Worm (Caenorhabditis elegans): Measurements from ENCODE around the gene ret-1.

Gene ret-1

DNA sequence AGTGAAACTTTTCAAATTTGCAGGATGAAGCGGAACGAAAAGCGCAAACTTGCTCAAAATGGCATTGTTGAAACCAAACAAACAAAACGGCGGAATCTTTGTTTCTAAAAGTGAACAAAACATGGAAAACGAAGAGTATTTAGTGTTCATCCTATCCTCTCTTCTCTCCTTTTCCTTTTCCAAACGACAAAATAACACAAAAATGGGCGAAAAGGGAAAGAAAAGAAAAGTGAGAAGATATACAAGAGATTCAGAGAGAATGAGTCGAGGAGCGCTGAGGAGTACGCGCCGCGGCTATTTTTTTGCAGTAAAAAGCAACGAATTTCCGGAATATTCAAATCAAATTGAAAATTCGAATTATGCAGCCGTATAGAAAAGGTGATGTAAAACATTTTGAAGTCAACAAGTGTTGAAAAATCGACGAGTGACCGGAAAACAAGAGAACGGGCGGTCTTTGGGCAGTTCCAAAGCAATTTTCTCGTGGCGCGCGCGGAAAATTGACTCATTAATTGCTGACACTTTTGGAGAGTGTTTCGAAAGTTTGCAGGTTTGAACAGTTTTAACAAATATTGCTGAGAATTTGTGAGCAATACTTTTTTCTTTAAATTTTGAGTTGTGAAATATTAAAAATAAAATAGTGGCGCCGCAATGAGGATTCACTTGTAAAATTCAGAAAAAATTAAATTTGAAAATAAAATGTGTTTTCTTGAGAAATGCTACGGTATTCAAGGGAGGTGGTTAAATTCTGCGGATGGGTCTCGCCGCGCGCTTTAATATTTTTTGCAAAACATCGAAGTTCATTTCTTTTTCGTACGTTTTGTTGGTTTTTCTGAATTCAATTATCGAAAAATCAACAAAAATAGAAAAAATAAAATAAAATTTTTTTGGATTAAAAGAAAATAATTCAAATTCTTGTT is 11.9 kb downstream of the ret-1 start:
- no peak for TF ChIP-seq tbx-37 (GFP tag; conservative IDR thresholded peaks at IDR 0.05)
- TF ChIP-seq tbx-11 (GFP tag; IDR thresholded peaks at IDR 0.05): no peak
- TF ChIP-seq aly-1 (tag; optimal IDR thresholded peaks at IDR 0.05): no peak
- TF ChIP-seq hmbx-1 (tag; optimal IDR thresholded peaks at IDR 0.05): no peak
- TF ChIP-seq ceh-36 (tag; optimal IDR thresholded peaks at IDR 0.05): no peak
- no peak for TF ChIP-seq tra-4 (tag; optimal IDR thresholded peaks at IDR 0.05)
- no peak for TF ChIP-seq ama-1 (optimal IDR thresholded peaks at IDR 0.05)
- no peak for TF ChIP-seq hnd-1 (tag; optimal IDR thresholded peaks at IDR 0.05)
- no peak for TF ChIP-seq ets-7 (tag; optimal IDR thresholded peaks at IDR 0.05)
- no peak for TF ChIP-seq scrt-1 (GFP tag; IDR thresholded peaks at IDR 0.05)
- TF ChIP-seq hmg-4 (GFP tag; optimal IDR thresholded peaks at IDR 0.05): no peak
- no peak for TF ChIP-seq B0310.2 (tag; optimal IDR thresholded peaks at IDR 0.05)
- no peak for TF ChIP-seq ceh-13 (GFP tag; optimal IDR thresholded peaks at IDR 0.05)
- no peak for TF ChIP-seq flt-1 (GFP tag; IDR thresholded peaks at IDR 0.05)
- TF ChIP-seq sea-1 (GFP tag; conservative IDR thresholded peaks at IDR 0.05): no peak
- TF ChIP-seq F13C5.2 (tag; optimal IDR thresholded peaks at IDR 0.05): no peak
- TF ChIP-seq pes-1 (GFP tag; IDR thresholded peaks at IDR 0.05): no peak

DNA sequence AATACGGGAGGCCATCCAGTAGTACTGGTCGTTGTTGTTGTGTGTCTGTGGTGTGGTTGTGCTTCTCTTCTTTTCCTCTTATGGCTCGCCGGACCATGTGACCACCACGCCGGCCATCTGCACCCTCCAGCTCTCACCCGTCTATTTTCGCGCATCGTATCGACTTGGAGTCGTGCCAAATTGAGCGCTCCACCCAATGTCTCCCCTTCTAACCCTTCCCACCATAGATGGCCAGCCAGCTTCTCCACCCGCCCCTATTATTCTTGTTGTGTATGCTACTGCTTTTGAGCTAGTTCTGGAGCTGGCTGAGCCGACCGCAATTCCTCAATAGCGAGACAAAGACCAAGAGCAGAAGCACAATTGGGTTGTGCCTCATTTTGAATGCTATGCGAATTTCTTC is 14.0 kb downstream of the ret-1 start:
- TF ChIP-seq aly-1 (tag; optimal IDR thresholded peaks at IDR 0.05): peak; percentile 39
- TF ChIP-seq F13C5.2 (tag; optimal IDR thresholded peaks at IDR 0.05): peak; percentile 24
- TF ChIP-seq hmg-4 (GFP tag; optimal IDR thresholded peaks at IDR 0.05): peak; percentile 25
- TF ChIP-seq B0310.2 (tag; optimal IDR thresholded peaks at IDR 0.05): no peak

DNA sequence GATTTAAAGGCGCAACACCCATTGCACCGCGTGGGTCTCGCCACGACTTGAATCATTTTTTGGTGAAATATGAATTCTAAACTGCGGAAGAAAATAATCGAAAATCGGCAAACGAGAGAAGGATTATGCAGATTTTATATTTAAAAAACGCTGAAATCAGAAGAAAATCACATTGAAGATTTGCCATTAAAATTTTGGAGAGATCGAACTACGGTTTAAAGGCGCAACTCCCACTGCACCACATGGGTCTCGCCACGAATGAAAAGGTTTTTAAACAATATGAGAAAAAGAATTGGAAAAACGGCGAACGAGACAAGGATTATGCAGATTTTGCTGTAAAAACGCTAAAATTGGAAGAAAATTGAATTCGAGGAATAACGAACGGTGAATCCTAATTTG is 14.4 kb downstream of the ret-1 start:
- TF ChIP-seq ama-1 (optimal IDR thresholded peaks at IDR 0.05) (no peak), hmbx-1 (tag; optimal IDR thresholded peaks at IDR 0.05) (no peak), sea-1 (GFP tag; conservative IDR thresholded peaks at IDR 0.05) (no peak), scrt-1 (GFP tag; IDR thresholded peaks at IDR 0.05) (no peak), pes-1 (GFP tag; IDR thresholded peaks at IDR 0.05) (no peak), B0310.2 (tag; optimal IDR thresholded peaks at IDR 0.05) (no peak), tbx-37 (GFP tag; conservative IDR thresholded peaks at IDR 0.05) (no peak), ceh-36 (tag; optimal IDR thresholded peaks at IDR 0.05) (no peak), flt-1 (GFP tag; IDR thresholded peaks at IDR 0.05) (no peak), F13C5.2 (tag; optimal IDR thresholded peaks at IDR 0.05) (no peak), tbx-11 (GFP tag; IDR thresholded peaks at IDR 0.05) (no peak), hnd-1 (tag; optimal IDR thresholded peaks at IDR 0.05) (no peak), aly-1 (tag; optimal IDR thresholded peaks at IDR 0.05) (no peak), tra-4 (tag; optimal IDR thresholded peaks at IDR 0.05) (no peak), hmg-4 (GFP tag; optimal IDR thresholded peaks at IDR 0.05) (no peak), ets-7 (tag; optimal IDR thresholded peaks at IDR 0.05) (no peak)

DNA sequence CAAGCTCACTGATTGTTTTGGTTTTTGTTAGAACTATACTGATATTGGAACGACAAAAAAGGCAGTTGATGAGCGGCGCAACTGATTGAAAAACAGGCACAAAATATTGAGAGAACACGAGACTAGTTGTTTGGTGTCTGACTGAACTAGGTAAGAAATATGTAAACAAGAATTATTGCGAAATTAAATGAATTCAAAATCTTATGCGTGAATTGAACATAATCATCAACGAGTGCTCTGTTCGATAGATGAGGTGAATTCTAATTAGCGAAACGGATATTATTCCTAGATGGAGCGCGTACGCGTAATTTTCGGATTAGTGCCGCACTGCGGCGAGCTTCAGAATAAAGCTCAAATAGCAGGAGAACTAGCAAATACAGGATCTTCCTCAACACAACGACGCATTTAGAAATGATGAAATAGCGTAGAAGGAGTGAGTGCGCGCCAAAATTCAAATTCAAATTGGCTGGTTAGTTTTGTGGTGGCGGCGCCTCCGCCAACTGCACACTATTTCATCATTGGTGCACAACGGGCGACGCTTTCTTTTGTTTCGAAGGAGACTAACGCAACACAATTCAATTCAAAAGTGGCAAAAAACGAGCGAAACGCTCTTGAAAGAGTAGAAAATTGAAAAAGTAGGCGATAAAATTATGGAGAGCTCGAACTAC is 15.0 kb downstream of the ret-1 start:
- no peak for TF ChIP-seq ceh-13 (GFP tag; optimal IDR thresholded peaks at IDR 0.05)
- TF ChIP-seq pes-1 (GFP tag; IDR thresholded peaks at IDR 0.05): no peak
- no peak for TF ChIP-seq aly-1 (tag; optimal IDR thresholded peaks at IDR 0.05)
- no peak for TF ChIP-seq flt-1 (GFP tag; IDR thresholded peaks at IDR 0.05)
- TF ChIP-seq hnd-1 (tag; optimal IDR thresholded peaks at IDR 0.05): no peak

DNA sequence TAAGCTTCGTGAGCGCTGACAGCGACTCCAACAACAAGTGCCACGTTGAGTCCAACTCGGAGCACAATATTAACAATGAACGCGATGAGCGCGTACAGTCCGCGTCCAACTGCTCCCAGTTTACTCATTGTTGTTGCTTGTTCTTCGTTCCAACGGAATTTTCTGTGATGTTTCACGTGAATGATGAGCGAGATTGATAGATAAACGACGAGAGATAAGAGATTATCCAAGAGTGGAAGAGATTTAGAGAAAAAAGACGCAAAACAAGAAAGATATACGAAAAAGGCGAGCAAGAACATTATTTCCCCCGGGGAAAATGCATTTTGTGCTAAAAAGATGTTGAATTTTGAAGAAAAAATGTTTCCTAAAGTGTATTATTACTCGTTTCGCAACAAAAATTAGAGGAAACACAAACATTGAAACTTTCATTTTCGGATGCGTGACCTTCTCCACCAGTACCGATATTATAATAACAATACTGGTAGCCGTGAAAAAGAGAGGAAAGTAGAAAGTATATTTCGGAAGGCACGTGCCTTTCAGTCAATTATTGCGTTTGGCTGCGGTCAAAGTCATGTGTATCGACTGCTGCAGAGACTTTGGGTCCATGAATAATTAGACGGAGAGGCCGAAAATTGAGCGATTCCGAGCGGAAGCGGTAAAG is 15.6 kb downstream of the ret-1 start:
- no peak for TF ChIP-seq ets-7 (tag; optimal IDR thresholded peaks at IDR 0.05)
- TF ChIP-seq ceh-13 (GFP tag; optimal IDR thresholded peaks at IDR 0.05): no peak
- no peak for TF ChIP-seq hmbx-1 (tag; optimal IDR thresholded peaks at IDR 0.05)
- no peak for TF ChIP-seq hmg-4 (GFP tag; optimal IDR thresholded peaks at IDR 0.05)
- TF ChIP-seq sea-1 (GFP tag; conservative IDR thresholded peaks at IDR 0.05): no peak
- no peak for TF ChIP-seq F13C5.2 (tag; optimal IDR thresholded peaks at IDR 0.05)
- TF ChIP-seq tbx-11 (GFP tag; IDR thresholded peaks at IDR 0.05): no peak
- TF ChIP-seq flt-1 (GFP tag; IDR thresholded peaks at IDR 0.05): no peak
- TF ChIP-seq aly-1 (tag; optimal IDR thresholded peaks at IDR 0.05): no peak
- no peak for TF ChIP-seq ceh-36 (tag; optimal IDR thresholded peaks at IDR 0.05)
- TF ChIP-seq pes-1 (GFP tag; IDR thresholded peaks at IDR 0.05): no peak
- TF ChIP-seq tra-4 (tag; optimal IDR thresholded peaks at IDR 0.05): no peak
- no peak for TF ChIP-seq scrt-1 (GFP tag; IDR thresholded peaks at IDR 0.05)

DNA sequence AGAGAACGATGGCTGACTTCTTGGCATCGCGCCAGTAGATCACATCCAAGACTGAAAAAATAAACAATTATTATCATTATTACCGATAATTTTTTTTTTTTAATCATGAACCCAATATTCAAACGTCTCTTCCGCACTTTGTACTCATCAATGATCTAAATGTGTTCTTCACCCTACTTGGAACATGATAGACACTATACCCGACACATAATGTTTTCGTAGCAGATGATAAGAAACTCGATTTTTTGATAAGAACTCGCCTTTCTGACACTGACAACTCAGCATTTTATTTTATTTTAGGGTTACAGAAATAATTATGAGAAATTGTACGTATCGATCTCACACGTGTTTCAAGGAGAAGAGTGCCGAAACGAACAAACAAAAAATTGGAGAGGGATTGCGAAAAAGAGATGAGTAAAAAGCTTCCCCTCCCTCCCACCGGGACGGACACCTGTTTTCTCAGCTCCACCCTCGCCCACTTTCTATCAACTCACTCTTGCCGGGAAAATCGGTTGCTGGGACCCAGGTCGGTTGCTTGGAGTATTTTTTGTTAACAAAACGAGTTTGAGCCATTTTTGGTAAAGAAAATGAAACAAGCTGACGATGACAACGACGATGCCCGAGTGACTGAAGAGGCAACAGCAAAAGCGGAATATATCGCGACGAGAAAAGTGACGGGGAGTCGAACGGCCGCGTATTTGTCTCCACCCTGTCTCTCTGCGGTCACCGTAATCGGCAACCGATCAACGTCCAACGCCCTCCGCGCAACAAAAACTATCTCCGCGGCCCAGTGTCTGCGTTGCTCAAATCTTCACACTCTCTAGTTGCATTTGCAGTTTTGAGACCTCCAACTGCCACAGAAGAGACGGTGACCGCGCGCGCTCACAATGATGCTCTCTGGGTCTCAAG is 16.7 kb downstream of the ret-1 start:
- TF ChIP-seq tbx-11 (GFP tag; IDR thresholded peaks at IDR 0.05) (no peak; the same call in 1 of the 2 replicates), ceh-13 (GFP tag; optimal IDR thresholded peaks at IDR 0.05) (no peak), tra-4 (tag; optimal IDR thresholded peaks at IDR 0.05) (no peak), hmbx-1 (tag; optimal IDR thresholded peaks at IDR 0.05) (no peak), B0310.2 (tag; optimal IDR thresholded peaks at IDR 0.05) (peak; percentile 19), scrt-1 (GFP tag; IDR thresholded peaks at IDR 0.05) (no peak), ama-1 (optimal IDR thresholded peaks at IDR 0.05) (no peak), aly-1 (tag; optimal IDR thresholded peaks at IDR 0.05) (peak; percentile 29), flt-1 (GFP tag; IDR thresholded peaks at IDR 0.05) (no peak), hmg-4 (GFP tag; optimal IDR thresholded peaks at IDR 0.05) (peak; percentile 48), sea-1 (GFP tag; conservative IDR thresholded peaks at IDR 0.05) (no peak)
